Worm (Caenorhabditis elegans): Measurements from ENCODE around the gene clec-39.

clec-39 gene

ce11 chrV:16780554-16780953 lies 41.5 kb downstream of the clec-39 start:
- TF ChIP-seq somi-1 (GFP tag; optimal IDR thresholded peaks at IDR 0.05) (peak; percentile 15), snpc-1.3 (tag; optimal IDR thresholded peaks at IDR 0.05; ENCODE audit: insufficient read depth) (no peak)

- TF ChIP-seq attf-5 (GFP tag; optimal IDR thresholded peaks at IDR 0.05) (no peak), Y53G8AR.9 (GFP tag; conservative IDR thresholded peaks at IDR 0.05) (no peak), T26A5.8 (tag; optimal IDR thresholded peaks at IDR 0.05) (no peak), unc-62 (GFP tag; optimal IDR thresholded peaks at IDR 0.05) (no peak), dox-1 (GFP tag; IDR thresholded peaks at IDR 0.05) (0 out of 2 replicates have a peak, but pooled peaks have one; percentile 3), ztf-22 (GFP tag; optimal IDR thresholded peaks at IDR 0.05) (no peak), F23B12.7 (tag; optimal IDR thresholded peaks at IDR 0.05; ENCODE audit: insufficient read depth) (no peak)
Measured at ce11 chrV:16781974-16782373, 42.9 kb downstream of the clec-39 start.

ce11 chrV:16784806-16785205 lies 45.7 kb downstream of the clec-39 start:
- TF ChIP-seq snpc-1.1 (tag; optimal IDR thresholded peaks at IDR 0.05; ENCODE audit: insufficient read depth) (no peak), F52B5.7 (tag; optimal IDR thresholded peaks at IDR 0.05) (no peak), repo-1 (tag; optimal IDR thresholded peaks at IDR 0.05) (peak; percentile 16), egrh-3 (GFP tag; IDR thresholded peaks at IDR 0.05) (peak; percentile 50; the same call in 1 of the 2 replicates), nfya-1 (tag; optimal IDR thresholded peaks at IDR 0.05; ENCODE audit: borderline replicate concordance, insufficient read depth) (peak; percentile 43), zfh-2 (GFP tag; conservative IDR thresholded peaks at IDR 0.05) (peak; percentile 80), K11D2.4 (GFP tag; IDR thresholded peaks at IDR 0.05) (0 out of 2 replicates have a peak, but pooled peaks have one; percentile 22)

ce11 chrV:16786012-16786411 lies 46.9 kb downstream of the clec-39 start:
- TF ChIP-seq atf-7 (tag; optimal IDR thresholded peaks at IDR 0.05): no peak

DNA sequence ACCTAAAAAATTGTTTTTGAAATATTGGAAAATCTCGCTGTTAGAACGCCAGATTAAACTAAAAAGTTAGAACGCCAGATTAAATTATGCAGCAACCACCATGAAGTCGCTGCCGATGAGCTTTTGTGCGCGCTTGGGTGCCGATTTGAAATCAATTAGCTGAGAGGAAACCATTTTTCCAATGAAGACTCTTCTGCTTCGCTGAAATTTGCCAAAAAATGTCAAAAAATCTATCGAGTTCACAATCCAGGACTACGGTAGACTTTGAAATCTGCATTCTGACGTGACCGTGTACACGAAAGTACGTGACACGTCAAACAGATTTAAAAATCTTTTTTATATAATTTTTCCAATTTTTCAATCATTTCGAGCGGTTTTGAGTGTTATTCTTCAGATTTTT lies 49.9 kb downstream of the clec-39 start, which contains the start of gene immt-2:
Gene immt-2 (plus strand): TSS at position 301 of the 400 bp plus-strand sequence.
- TF ChIP-seq hlh-26 (GFP tag; conservative IDR thresholded peaks at IDR 0.05): no peak
- TF ChIP-seq rpc-1 (optimal IDR thresholded peaks at IDR 0.05): no peak
- TF ChIP-seq rpc-1 (tag; optimal IDR thresholded peaks at IDR 0.05): no peak
- peak; percentile 85 for TF ChIP-seq lsl-1 (GFP tag; optimal IDR thresholded peaks at IDR 0.05)
- TF ChIP-seq cebp-2 (GFP tag; IDR thresholded peaks at IDR 0.05): no peak
- TF ChIP-seq hlh-12 (tag; optimal IDR thresholded peaks at IDR 0.05): no peak
- TF ChIP-seq athp-1 (tag; optimal IDR thresholded peaks at IDR 0.05): no peak
- TF ChIP-seq attf-5 (GFP tag; optimal IDR thresholded peaks at IDR 0.05): no peak
- no peak for TF ChIP-seq unc-62 (GFP tag; optimal IDR thresholded peaks at IDR 0.05)
- no peak for TF ChIP-seq bed-1 (GFP tag; IDR thresholded peaks at IDR 0.05)
- TF ChIP-seq C17E4.6 (GFP tag; IDR thresholded peaks at IDR 0.05): no peak
- no peak for TF ChIP-seq dpl-1 (GFP tag; optimal IDR thresholded peaks at IDR 0.05)
- no peak for TF ChIP-seq pbrm-1 (GFP tag; IDR thresholded peaks at IDR 0.05)
- no peak for TF ChIP-seq snpc-4 (GFP tag; optimal IDR thresholded peaks at IDR 0.05)
- peak in 1 of 4 experiments; percentile 28 for TF ChIP-seq snpc-4 (tag; optimal IDR thresholded peaks at IDR 0.05)
- TF ChIP-seq ztf-18 (tag; optimal IDR thresholded peaks at IDR 0.05): peak; percentile 17

Data from whole organism, young adult.